Worm (Caenorhabditis elegans): Measurements from ENCODE around the gene pqn-90.
A peak's percentile ranks its signal among the peaks of the same experiment; 100 is the strongest.

pqn-90 gene

ce11 chrIV:15275363-15275854 lies 15.7 kb downstream of the pqn-90 start, which contains the start of gene ccg-1:
ccg-1 (minus strand) TSS chrIV:15275804.
- TF ChIP-seq ceh-39 (tag; optimal IDR thresholded peaks at IDR 0.05) (no peak), elt-1 (tag; optimal IDR thresholded peaks at IDR 0.05; ENCODE audit: borderline replicate concordance, insufficient read depth) (no peak), unc-62 (GFP tag; optimal IDR thresholded peaks at IDR 0.05) (no peak), elt-3 (tag; optimal IDR thresholded peaks at IDR 0.05) (no peak), zip-8 (tag; optimal IDR thresholded peaks at IDR 0.05) (no peak), ztf-11 (tag; optimal IDR thresholded peaks at IDR 0.05) (no peak), unc-120 (tag; optimal IDR thresholded peaks at IDR 0.05; ENCODE audit: poor library complexity, severe bottlenecking) (no peak), nhr-28 (tag; optimal IDR thresholded peaks at IDR 0.05) (no peak), mab-5 (tag; optimal IDR thresholded peaks at IDR 0.05) (no peak), snpc-4 (tag; optimal IDR thresholded peaks at IDR 0.05) (no peak), sem-2 (GFP tag; optimal IDR thresholded peaks at IDR 0.05) (no peak), mls-2 (tag; optimal IDR thresholded peaks at IDR 0.05) (no peak)

ce11 chrIV:15274063-15274462 lies 17.0 kb downstream of the pqn-90 start:
- TF ChIP-seq unc-62 (GFP tag; optimal IDR thresholded peaks at IDR 0.05) (peak; percentile 55), ceh-39 (tag; optimal IDR thresholded peaks at IDR 0.05) (no peak), lin-32 (GFP tag; optimal IDR thresholded peaks at IDR 0.05) (no peak), bed-3 (GFP tag; optimal IDR thresholded peaks at IDR 0.05) (no peak), hlh-1 (tag; optimal IDR thresholded peaks at IDR 0.05) (peak; percentile 44)

ce11 chrIV:15259548-15259947 lies 31.5 kb downstream of the pqn-90 start, which contains the start of gene Y73F8A.5:
Y73F8A.5 (plus strand) TSS chrIV:15259868.
- peak; percentile 37 for TF ChIP-seq mep-1 (tag; optimal IDR thresholded peaks at IDR 0.05)
- TF ChIP-seq nhr-12 (tag; optimal IDR thresholded peaks at IDR 0.05): no peak
- TF ChIP-seq ztf-11 (tag; optimal IDR thresholded peaks at IDR 0.05): no peak
- no peak for TF ChIP-seq snpc-4 (tag; optimal IDR thresholded peaks at IDR 0.05)
- TF ChIP-seq nhr-28 (tag; optimal IDR thresholded peaks at IDR 0.05): no peak
- TF ChIP-seq elt-3 (tag; optimal IDR thresholded peaks at IDR 0.05): no peak
- TF ChIP-seq ces-1 (GFP tag; optimal IDR thresholded peaks at IDR 0.05): peak; percentile 88

ce11 chrIV:15252157-15252556 lies 38.9 kb downstream of the pqn-90 start, which contains the start of gene srj-42:
srj-42 (minus strand) TSS chrIV:15252257.
- TF ChIP-seq nhr-2 (tag; optimal IDR thresholded peaks at IDR 0.05) (no peak), hlh-1 (tag; optimal IDR thresholded peaks at IDR 0.05) (no peak), tbx-8 (GFP tag; optimal IDR thresholded peaks at IDR 0.05) (no peak), mls-2 (tag; optimal IDR thresholded peaks at IDR 0.05) (no peak), cnd-1 (tag; optimal IDR thresholded peaks at IDR 0.05) (no peak), drap-1 (GFP tag; optimal IDR thresholded peaks at IDR 0.05) (no peak), elt-3 (tag; optimal IDR thresholded peaks at IDR 0.05) (no peak), lin-13 (tag; optimal IDR thresholded peaks at IDR 0.05) (no peak)

- TF ChIP-seq elt-1 (tag; optimal IDR thresholded peaks at IDR 0.05; ENCODE audit: borderline replicate concordance, insufficient read depth): no peak
- TF ChIP-seq lin-32 (GFP tag; optimal IDR thresholded peaks at IDR 0.05): no peak
- TF ChIP-seq mls-2 (tag; optimal IDR thresholded peaks at IDR 0.05): no peak
- TF ChIP-seq lin-13 (tag; optimal IDR thresholded peaks at IDR 0.05): no peak
- TF ChIP-seq tbx-8 (GFP tag; optimal IDR thresholded peaks at IDR 0.05): no peak
- no peak for TF ChIP-seq sem-2 (GFP tag; optimal IDR thresholded peaks at IDR 0.05)
- TF ChIP-seq cnd-1 (tag; optimal IDR thresholded peaks at IDR 0.05): no peak
- no peak for TF ChIP-seq mab-5 (tag; optimal IDR thresholded peaks at IDR 0.05)
- no peak for TF ChIP-seq zip-8 (tag; optimal IDR thresholded peaks at IDR 0.05)
- TF ChIP-seq pha-4 (tag; optimal IDR thresholded peaks at IDR 0.05): no peak
These were observed 40.0 kb downstream of the pqn-90 start for ce11 chrIV:15251075-15251474.

ce11 chrIV:15245655-15246054 lies 45.4 kb downstream of the pqn-90 start, which contains the start of gene Y73F8A.36:
Y73F8A.36 (plus strand) TSS chrIV:15245955.
- no peak for TF ChIP-seq mls-2 (tag; optimal IDR thresholded peaks at IDR 0.05)
- TF ChIP-seq ces-1 (GFP tag; optimal IDR thresholded peaks at IDR 0.05): no peak
- no peak for TF ChIP-seq unc-62 (GFP tag; optimal IDR thresholded peaks at IDR 0.05)
- no peak for TF ChIP-seq bed-3 (GFP tag; optimal IDR thresholded peaks at IDR 0.05)
- TF ChIP-seq cnd-1 (tag; optimal IDR thresholded peaks at IDR 0.05): no peak
- TF ChIP-seq nhr-2 (tag; optimal IDR thresholded peaks at IDR 0.05): no peak
- TF ChIP-seq ceh-83 (GFP tag; optimal IDR thresholded peaks at IDR 0.05): no peak
- no peak for TF ChIP-seq ham-2 (GFP tag; optimal IDR thresholded peaks at IDR 0.05)
- no peak for TF ChIP-seq nhr-12 (tag; optimal IDR thresholded peaks at IDR 0.05)
- TF ChIP-seq nhr-76 (tag; optimal IDR thresholded peaks at IDR 0.05): no peak

Measured in whole organism, mixed stage, embryonic.